Fruit fly (Drosophila melanogaster): ENCODE measurements around the gene CG11357.

- TF ChIP-seq Myc (optimal IDR thresholded peaks at IDR 0.05) (no peak), woc (GFP tag; optimal IDR thresholded peaks at IDR 0.05) (no peak), br (GFP tag; optimal IDR thresholded peaks at IDR 0.05) (no peak), Dfd (GFP tag; optimal IDR thresholded peaks at IDR 0.05) (no peak), pan (optimal IDR thresholded peaks at IDR 0.05) (no peak), foxo (GFP tag; optimal IDR thresholded peaks at IDR 0.05) (no peak), CG9705 (GFP tag; optimal IDR thresholded peaks at IDR 0.05) (no peak), Dif (GFP tag; optimal IDR thresholded peaks at IDR 0.05; ENCODE audit: partially characterized antibody) (no peak), jim (GFP tag; optimal IDR thresholded peaks at IDR 0.05) (no peak), brk (GFP tag; optimal IDR thresholded peaks at IDR 0.05) (no peak), h (GFP tag; optimal IDR thresholded peaks at IDR 0.05) (no peak), psq (GFP tag; optimal IDR thresholded peaks at IDR 0.05) (no peak)
Measured at dm6 chr3L:4516378-4516777, 25.5 kb upstream of the CG11357 start.
